Worm (Caenorhabditis elegans): Measurements from ENCODE around the gene aakg-4.
A peak's percentile ranks its signal among the peaks of the same experiment; 100 is the strongest.

- TF ChIP-seq tbx-37 (GFP tag; conservative IDR thresholded peaks at IDR 0.05) (0 out of 2 replicates have a peak, but pooled peaks have one; percentile 19), flt-1 (GFP tag; IDR thresholded peaks at IDR 0.05) (no peak)
These were observed 2.6 kb upstream of the aakg-4 start for ce11 chrX:2321758-2322157.

All from whole organism, early embryonic.